Worm (Caenorhabditis elegans): Measurements from ENCODE around the gene K06A9.3.

ce11 chrX:1529013-1529412 lies 6.1 kb downstream of the K06A9.3 start:
- TF ChIP-seq F13C5.2 (tag; optimal IDR thresholded peaks at IDR 0.05) (no peak), tra-4 (tag; optimal IDR thresholded peaks at IDR 0.05) (no peak), scrt-1 (GFP tag; IDR thresholded peaks at IDR 0.05) (no peak), hmg-4 (GFP tag; optimal IDR thresholded peaks at IDR 0.05) (peak; percentile 47), ama-1 (optimal IDR thresholded peaks at IDR 0.05) (no peak), hnd-1 (tag; optimal IDR thresholded peaks at IDR 0.05) (no peak), ets-7 (tag; optimal IDR thresholded peaks at IDR 0.05) (no peak), ceh-13 (GFP tag; optimal IDR thresholded peaks at IDR 0.05) (no peak)
